Fruit fly (Drosophila melanogaster) whole organism, embryonic: ENCODE data around the gene beag.

Experiments
- Adf1 ChIP-seq: fragments of 200-800 bp; sonication (Bioruptor generic); IDR thresholded peaks from 2 replicates; pipeline ENCODE4 v1.3.6; 2022; ENCODE audit warnings: missing biosample characterization, missing genetic modification characterization
- Awh ChIP-seq: fragments of 200-800 bp; sonication (Bioruptor generic); IDR thresholded peaks from 2 replicates; pipeline ENCODE4, ENCODE4 v1.3.6; 2022; ENCODE audit warnings: missing biosample characterization, missing genetic modification characterization
- Bteb2 ChIP-seq: fragments of 200-800 bp; sonication (Bioruptor generic); optimal IDR thresholded peaks from 2 replicates; lab custom pipeline; 2016; ENCODE audit warnings: missing biosample characterization, missing genetic modification characterization
- C15 ChIP-seq: fragments of 200-800 bp; sonication (Bioruptor generic); IDR thresholded peaks from 3 replicates; pipeline ENCODE4 v1.3.6; 2022; ENCODE audit warnings: missing biosample characterization, missing genetic modification characterization
- CG10209 ChIP-seq: fragments of 200-800 bp; sonication (Bioruptor generic); optimal IDR thresholded peaks from 3 replicates; lab custom pipeline; 2017; ENCODE audit warnings: missing biosample characterization, mild to moderate bottlenecking, missing genetic modification characterization, missing genetic modification reagents
- CG10654 ChIP-seq: fragments of 200-800 bp; sonication (Bioruptor generic); optimal IDR thresholded peaks from 2 replicates; lab custom pipeline; 2016; ENCODE audit warnings: missing biosample characterization, missing genetic modification characterization
- CG10959 ChIP-seq: fragments of 200-800 bp; sonication (Bioruptor generic); IDR thresholded peaks from 2 replicates; pipeline ENCODE4 v1.3.6; 2022; ENCODE audit warnings: missing biosample characterization, missing genetic modification characterization
- CG13424 ChIP-seq: fragments of 200-800 bp; sonication (Bioruptor generic); optimal IDR thresholded peaks from 2 replicates; lab custom pipeline; 2019; ENCODE audit warnings: missing biosample characterization, mild to moderate bottlenecking, missing genetic modification characterization, moderate library complexity
- CG14050 ChIP-seq: fragments of 200-800 bp; sonication (Bioruptor generic); IDR thresholded peaks from 3 replicates; pipeline ENCODE4 v1.3.6; 2022; ENCODE audit warnings: missing biosample characterization, missing genetic modification characterization
- CG15479 ChIP-seq: fragments of 200-800 bp; sonication (Bioruptor generic); optimal IDR thresholded peaks from 3 replicates; lab custom pipeline; 2019; ENCODE audit warnings: missing biosample characterization, mild to moderate bottlenecking, missing genetic modification characterization, moderate library complexity
- CG16863 ChIP-seq: fragments of 200-800 bp; sonication (Bioruptor generic); optimal IDR thresholded peaks from 3 replicates; lab custom pipeline; 2016; ENCODE audit warnings: missing biosample characterization, missing genetic modification characterization
- CG18599 ChIP-seq: fragments of 200-800 bp; sonication (Bioruptor generic); optimal IDR thresholded peaks from 3 replicates; lab custom pipeline; 2017; ENCODE audit warnings: missing biosample characterization, missing genetic modification characterization, mild to moderate bottlenecking, moderate library complexity, missing genetic modification reagents
- CG30431 ChIP-seq: fragments of 200-800 bp; sonication (Bioruptor generic); optimal IDR thresholded peaks from 2 replicates; lab custom pipeline; 2017; ENCODE audit warnings: missing biosample characterization, missing genetic modification characterization
- CG7963 ChIP-seq: fragments of 200-800 bp; sonication (Bioruptor generic); IDR thresholded peaks from 3 replicates; pipeline ENCODE4 v1.3.6; 2022; ENCODE audit warnings: missing biosample characterization, missing genetic modification characterization; ENCODE audit not compliant: partially characterized antibody
- CG8089 ChIP-seq: fragments of 200-800 bp; sonication (Bioruptor generic); optimal IDR thresholded peaks from 3 replicates; lab custom pipeline; 2016; ENCODE audit warnings: missing biosample characterization, missing genetic modification characterization
- CG9876 ChIP-seq: fragments of 200-800 bp; sonication (Bioruptor generic); optimal IDR thresholded peaks from 2 replicates; lab custom pipeline; 2016; ENCODE audit warnings: missing biosample characterization, missing genetic modification characterization
- CoRest ChIP-seq: fragments of 200-800 bp; sonication (Bioruptor generic); optimal IDR thresholded peaks from 3 replicates; lab custom pipeline; 2018; ENCODE audit warnings: missing biosample characterization, mild to moderate bottlenecking, missing genetic modification characterization, moderate library complexity
- Eip74EF ChIP-seq, 2 experiments: fragments of 200-800 bp in 1 of 2; fragments of >200 bp in 1 of 2; sonication (Bioruptor generic) in 1 of 2; optimal IDR thresholded peaks; 2 replicates each; lab custom pipeline; 2017 to 2019; ENCODE audit warnings: missing biosample characterization in 2 of 2, missing genetic modification characterization in 2 of 2, mild to moderate bottlenecking in 1 of 2, moderate library complexity in 1 of 2
- Fer1 ChIP-seq: fragments of 200-800 bp; sonication (Bioruptor generic); optimal IDR thresholded peaks from 2 replicates; lab custom pipeline; 2017; ENCODE audit warnings: missing biosample characterization, mild to moderate bottlenecking, missing genetic modification characterization
- GATAe ChIP-seq: fragments of 200-800 bp; sonication (Bioruptor generic); conservative IDR thresholded peaks from 2 replicates; pipeline ENCODE4 v1.3.6; 2022; ENCODE audit warnings: missing biosample characterization, missing genetic modification characterization
- H2.0 ChIP-seq: fragments of 200-800 bp; sonication (Bioruptor generic); IDR thresholded peaks from 2 replicates; pipeline ENCODE4 v1.3.6; 2022; ENCODE audit warnings: missing biosample characterization, missing genetic modification characterization
- HmgZ ChIP-seq: fragments of 200-800 bp; sonication (Bioruptor generic); optimal IDR thresholded peaks from 2 replicates; lab custom pipeline; 2018; ENCODE audit warnings: missing biosample characterization, mild to moderate bottlenecking, missing genetic modification characterization
- Lpt ChIP-seq: fragments of >200 bp; optimal IDR thresholded peaks from 2 replicates; lab custom pipeline; 2018; ENCODE audit warnings: missing biosample characterization, missing genetic modification characterization
- Meics ChIP-seq: fragments of 200-800 bp; sonication (Bioruptor generic); optimal IDR thresholded peaks from 2 replicates; lab custom pipeline; 2017; ENCODE audit warnings: missing biosample characterization, mild to moderate bottlenecking, missing genetic modification characterization
- Sry-δ ChIP-seq: fragments of 200-800 bp; sonication (Bioruptor generic); optimal IDR thresholded peaks from 2 replicates; lab custom pipeline; 2016; ENCODE audit warnings: missing biosample characterization, missing genetic modification characterization
- Stat92E ChIP-seq, 3 experiments: fragments of >200 bp in 2 of 3; fragments of 200-800 bp in 1 of 3; sonication (Bioruptor generic) in 1 of 3; optimal IDR thresholded peaks; 2 replicates each; lab custom pipeline; 2017 to 2019; ENCODE audit warnings: missing biosample characterization in 3 of 3, missing genetic modification characterization in 3 of 3, mild to moderate bottlenecking in 1 of 3, moderate library complexity in 1 of 3
- ab ChIP-seq: fragments of 200-800 bp; sonication (Bioruptor generic); optimal IDR thresholded peaks from 2 replicates; lab custom pipeline; 2016; ENCODE audit warnings: missing biosample characterization, missing genetic modification characterization
- ara ChIP-seq: fragments of 200-800 bp; sonication (Bioruptor generic); IDR thresholded peaks from 2 replicates; pipeline ENCODE4 v1.3.6; 2022; ENCODE audit warnings: missing biosample characterization, missing genetic modification characterization
- bigmax ChIP-seq: fragments of 200-800 bp; sonication (Bioruptor generic); optimal IDR thresholded peaks from 2 replicates; lab custom pipeline; 2018; ENCODE audit warnings: missing biosample characterization, mild to moderate bottlenecking, missing genetic modification characterization
- cad ChIP-seq: fragments of >200 bp; optimal IDR thresholded peaks from 2 replicates; lab custom pipeline; 2017; ENCODE audit warnings: missing biosample characterization, missing genetic modification characterization
- cato ChIP-seq: fragments of 200-800 bp; sonication (Bioruptor generic); optimal IDR thresholded peaks from 2 replicates; lab custom pipeline; 2016; ENCODE audit warnings: missing biosample characterization, missing genetic modification characterization, borderline replicate concordance
- crp ChIP-seq, 2 experiments: fragments of 200-800 bp; sonication (Bioruptor generic); optimal IDR thresholded peaks; 2 replicates in 1 of 2; 3 replicates in 1 of 2; lab custom pipeline; 2017; ENCODE audit warnings: missing biosample characterization in 2 of 2, missing genetic modification characterization in 2 of 2, mild to moderate bottlenecking in 1 of 2, moderate library complexity in 1 of 2
- da ChIP-seq: fragments of 200-800 bp; sonication (Bioruptor generic); optimal IDR thresholded peaks from 2 replicates; lab custom pipeline; 2016; ENCODE audit warnings: missing biosample characterization, missing genetic modification characterization
- danr ChIP-seq: fragments of 200-800 bp; sonication (Bioruptor generic); IDR thresholded peaks from 2 replicates; pipeline ENCODE4 v1.3.6; 2022; ENCODE audit warnings: missing biosample characterization, missing genetic modification characterization
- ems ChIP-seq: fragments of 200-800 bp; sonication (Bioruptor generic); optimal IDR thresholded peaks from 3 replicates; lab custom pipeline; 2016; ENCODE audit warnings: missing biosample characterization, missing genetic modification characterization
- exex ChIP-seq: fragments of 200-800 bp; sonication (Bioruptor generic); optimal IDR thresholded peaks from 4 replicates; lab custom pipeline; 2018; ENCODE audit warnings: missing biosample characterization, mild to moderate bottlenecking, missing genetic modification characterization, moderate library complexity
- gfzf ChIP-seq: fragments of 200-800 bp; sonication (Bioruptor generic); optimal IDR thresholded peaks from 2 replicates; lab custom pipeline; 2016; ENCODE audit warnings: missing biosample characterization, mild to moderate bottlenecking, missing genetic modification characterization, moderate library complexity
- klu ChIP-seq: fragments of 200-800 bp; sonication (Bioruptor generic); IDR thresholded peaks from 2 replicates; pipeline ENCODE4 v1.3.6; 2022; ENCODE audit warnings: missing biosample characterization, missing genetic modification characterization
- nau ChIP-seq: fragments of 200-800 bp; sonication (Bioruptor generic); optimal IDR thresholded peaks from 3 replicates; lab custom pipeline; 2017; ENCODE audit warnings: missing biosample characterization, mild to moderate bottlenecking, missing genetic modification characterization, missing genetic modification reagents
- sd ChIP-seq: fragments of 200-800 bp; sonication (Bioruptor generic); optimal IDR thresholded peaks from 3 replicates; lab custom pipeline; 2018; ENCODE audit warnings: missing biosample characterization, mild to moderate bottlenecking, missing genetic modification characterization, moderate library complexity
- sisA ChIP-seq: fragments of 200-800 bp; sonication (Bioruptor generic); IDR thresholded peaks from 2 replicates; pipeline ENCODE4 v1.3.6; 2022; ENCODE audit warnings: missing biosample characterization, missing genetic modification characterization
- slp2 ChIP-seq: fragments of 200-800 bp; sonication (Bioruptor generic); optimal IDR thresholded peaks from 2 replicates; lab custom pipeline; 2016; ENCODE audit warnings: missing biosample characterization, missing genetic modification characterization
- stc ChIP-seq: fragments of 200-800 bp; sonication (Bioruptor generic); IDR thresholded peaks from 2 replicates; pipeline ENCODE4 v1.3.6; 2022; ENCODE audit warnings: missing biosample characterization, missing genetic modification characterization
- tll ChIP-seq, 2 experiments: fragments of 200-800 bp in 1 of 2; fragments of >200 bp in 1 of 2; sonication (Bioruptor generic) in 1 of 2; optimal IDR thresholded peaks; 2 replicates each; lab custom pipeline; 2017 to 2019; ENCODE audit warnings: missing biosample characterization in 2 of 2, missing genetic modification characterization in 2 of 2, mild to moderate bottlenecking in 1 of 2, moderate library complexity in 1 of 2
- tx ChIP-seq: fragments of 200-800 bp; sonication (Bioruptor generic); optimal IDR thresholded peaks from 2 replicates; lab custom pipeline; 2016; ENCODE audit warnings: missing biosample characterization, missing genetic modification characterization
- vfl ChIP-seq: fragments of 200-800 bp; sonication (Bioruptor generic); optimal IDR thresholded peaks from 2 replicates; lab custom pipeline; 2016; ENCODE audit warnings: missing biosample characterization, missing genetic modification characterization
- z ChIP-seq: fragments of 200-800 bp; sonication (Bioruptor generic); IDR thresholded peaks from 3 replicates; pipeline ENCODE4 v1.3.6; 2022; ENCODE audit warnings: missing biosample characterization, missing genetic modification characterization
- zf30C ChIP-seq: fragments of 200-800 bp; sonication (Bioruptor generic); optimal IDR thresholded peaks from 3 replicates; lab custom pipeline; 2018; ENCODE audit warnings: missing biosample characterization, mild to moderate bottlenecking, missing genetic modification characterization

Gene beag

DNA sequence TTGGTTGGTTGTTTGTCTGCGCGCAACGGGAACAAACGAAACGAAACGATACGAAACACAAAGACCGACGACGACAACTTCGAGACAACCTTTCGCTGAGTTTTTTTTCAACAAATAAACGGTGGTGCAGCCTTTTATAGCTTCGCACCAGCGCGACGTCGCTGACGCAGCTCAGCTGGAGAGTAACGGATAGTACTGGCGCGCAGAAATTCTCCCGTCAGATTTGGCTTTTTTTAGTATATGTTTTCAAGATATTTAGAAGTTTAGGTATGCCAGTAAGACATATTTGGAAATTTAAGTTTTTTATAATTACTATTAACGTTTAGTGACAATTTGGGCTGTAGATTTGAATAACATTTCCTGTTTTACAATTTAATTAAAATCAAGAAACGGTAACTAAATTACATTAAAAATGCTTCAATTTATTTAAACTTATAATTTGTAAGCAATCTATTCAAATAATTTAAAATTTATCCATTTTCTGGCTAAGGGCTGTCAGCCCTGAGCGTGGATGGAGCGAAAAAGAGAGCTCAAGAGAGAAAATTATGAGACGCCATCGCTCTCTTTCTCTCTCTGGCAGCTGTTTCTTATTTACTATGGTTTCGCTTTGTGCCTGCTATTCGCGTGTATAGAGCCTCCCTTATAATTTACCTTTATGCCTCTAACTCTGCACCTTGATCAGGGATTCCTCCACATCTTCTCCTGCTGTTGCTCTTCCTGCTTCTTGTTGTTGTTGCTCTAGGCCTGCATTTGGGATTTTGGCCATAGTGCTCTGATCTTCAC is 31.1 kb downstream of the beag start (continued):
- no peak for TF ChIP-seq da
- TF ChIP-seq Lpt (GFP tag; lab: Kevin White, UChicago): no peak
- TF ChIP-seq Bteb2 (GFP tag; lab: Kevin White, UChicago): peak; percentile 43
- TF ChIP-seq CG10654 (GFP tag; lab: Kevin White, UChicago): peak; percentile 29
- peak; percentile 38 for TF ChIP-seq vfl (GFP tag; lab: Kevin White, UChicago)
- TF ChIP-seq bigmax (GFP tag; lab: Kevin White, UChicago): no peak
- TF ChIP-seq H2.0 (GFP tag; lab: Robert Waterston, UW): no peak; the same call in 1 of the 2 replicates
- TF ChIP-seq gfzf: no peak
- no peak for TF ChIP-seq slp2 (GFP tag; lab: Kevin White, UChicago)
- no peak for TF ChIP-seq ab (GFP tag; lab: Kevin White, UChicago)
- 0 out of 3 replicates have a peak, but pooled peaks have one; percentile 44 for TF ChIP-seq C15
- TF ChIP-seq CG7963 (GFP tag; lab: Robert Waterston, UW): no peak
- peak; percentile 74; the same call in 2 of the 3 replicates for TF ChIP-seq z (GFP tag; lab: Robert Waterston, UW)
- TF ChIP-seq tx (GFP tag; lab: Kevin White, UChicago): no peak
- TF ChIP-seq Sry-δ (GFP tag; lab: Kevin White, UChicago): no peak
- TF ChIP-seq Stat92E (GFP tag; optimal IDR thresholded peaks at IDR 0.05; lab: Kevin White, UChicago): peak in 1 of 3 experiments; percentile 83
- TF ChIP-seq CG16863 (GFP tag; lab: Kevin White, UChicago): peak; percentile 25
- TF ChIP-seq tll (GFP tag; optimal IDR thresholded peaks at IDR 0.05; lab: Kevin White, UChicago): no peak
- TF ChIP-seq stc: peak; percentile 31; the same call in 1 of the 2 replicates
- no peak for TF ChIP-seq cato
- no peak for TF ChIP-seq sisA (GFP tag; lab: Robert Waterston, UW)
- TF ChIP-seq zf30C: no peak
- TF ChIP-seq CG13424 (tag; lab: Kevin White, UChicago): peak; percentile 93
- TF ChIP-seq CG10959 (GFP tag; lab: Robert Waterston, UW): no peak
- TF ChIP-seq exex (tag; lab: Kevin White, UChicago): peak; percentile 63
- peak; percentile 47 to 78 for TF ChIP-seq crp (GFP tag; optimal IDR thresholded peaks at IDR 0.05; lab: Kevin White, UChicago)
- peak; percentile 64 for TF ChIP-seq HmgZ (tag; lab: Kevin White, UChicago)
- 0 out of 2 replicates have a peak, but pooled peaks have one; percentile 43 for TF ChIP-seq ara (GFP tag; lab: Robert Waterston, UW)
- peak; percentile 93 for TF ChIP-seq CoRest (tag; lab: Kevin White, UChicago)
- peak; percentile 29 for TF ChIP-seq ems
- TF ChIP-seq CG8089 (GFP tag; lab: Kevin White, UChicago): no peak
- peak; percentile 48; the same call in 1 of the 2 replicates for TF ChIP-seq klu (GFP tag; lab: Robert Waterston, UW)
- TF ChIP-seq GATAe (GFP tag; lab: Robert Waterston, UW): no peak
- peak; percentile 67 for TF ChIP-seq CG14050 (GFP tag; lab: Robert Waterston, UW)
- no peak for TF ChIP-seq Awh
- TF ChIP-seq Meics (GFP tag; lab: Kevin White, UChicago): peak; percentile 92
- TF ChIP-seq cad: peak; percentile 2
- TF ChIP-seq danr (GFP tag; lab: Robert Waterston, UW): no peak; the same call in 1 of the 2 replicates
- TF ChIP-seq Eip74EF (GFP tag; optimal IDR thresholded peaks at IDR 0.05; lab: Kevin White, UChicago): peak in 1 of 2 experiments; percentile 87
- TF ChIP-seq CG9876 (GFP tag; lab: Kevin White, UChicago): no peak
- peak; percentile 7 for TF ChIP-seq CG30431
- TF ChIP-seq CG18599 (GFP tag; lab: Kevin White, UChicago): peak; percentile 89
- peak; percentile 76 for TF ChIP-seq sd (tag; lab: Kevin White, UChicago)
- TF ChIP-seq CG15479 (GFP tag; lab: Kevin White, UChicago): peak; percentile 81
- peak; percentile 90 for TF ChIP-seq Fer1 (GFP tag; lab: Kevin White, UChicago)
- TF ChIP-seq Adf1 (GFP tag; lab: Robert Waterston, UW): peak; percentile 76
- peak; percentile 80 for TF ChIP-seq nau
- TF ChIP-seq CG10209 (GFP tag; lab: Kevin White, UChicago): peak; percentile 82
